Worm (Caenorhabditis elegans) whole organism, L4/young adult: ENCODE data around the gene mask-1.

ENCODE experiments used
- dao-5 ChIP-seq: sonication (generic microtip); optimal IDR thresholded peaks from 2 replicates; lab custom pipeline; 2016; ENCODE audit warnings: missing genotype, missing genetic modification characterization, moderate library complexity, missing compliant biosample characterization
- him-1 ChIP-seq: sonication (generic microtip); optimal IDR thresholded peaks from 2 replicates; lab custom pipeline; 2016; ENCODE audit warnings: missing genotype, missing genetic modification reagents, missing genetic modification characterization, missing compliant biosample characterization

- no peak for TF ChIP-seq dao-5 (tag; lab: Kevin White, UChicago)
- no peak for TF ChIP-seq him-1 (tag; lab: Kevin White, UChicago)
These were observed 27.2 kb upstream of the mask-1 start for ce11 chrIV:10347528-10347927.
